Fruit fly (Drosophila melanogaster) whole organism: ENCODE data around the gene CG3764.

Experiments
- CG8478 ChIP-seq: fragments of >200 bp; optimal IDR thresholded peaks from 2 replicates; lab custom pipeline; 2018; ENCODE audit warnings: inconsistent platforms
- Dll ChIP-seq: fragments of >200 bp; optimal IDR thresholded peaks from 2 replicates; lab custom pipeline; 2017
- EcR ChIP-seq, 2 experiments: fragments of >200 bp; optimal IDR thresholded peaks; 2 replicates each; lab custom pipeline; 2017; ENCODE audit warnings: missing biosample characterization in 2 of 2, missing genetic modification characterization in 2 of 2, missing genetic modification reagents in 2 of 2
- pan ChIP-seq: fragments of >200 bp; optimal IDR thresholded peaks from 2 replicates; lab custom pipeline; 2017
- psq ChIP-seq: fragments of >200 bp; optimal IDR thresholded peaks from 2 replicates; lab custom pipeline; 2017
- usp ChIP-seq: fragments of >200 bp; optimal IDR thresholded peaks from 2 replicates; lab custom pipeline; 2017; ENCODE audit warnings: missing biosample characterization, missing genetic modification characterization, mixed read lengths

The CG3764 gene

DNA sequence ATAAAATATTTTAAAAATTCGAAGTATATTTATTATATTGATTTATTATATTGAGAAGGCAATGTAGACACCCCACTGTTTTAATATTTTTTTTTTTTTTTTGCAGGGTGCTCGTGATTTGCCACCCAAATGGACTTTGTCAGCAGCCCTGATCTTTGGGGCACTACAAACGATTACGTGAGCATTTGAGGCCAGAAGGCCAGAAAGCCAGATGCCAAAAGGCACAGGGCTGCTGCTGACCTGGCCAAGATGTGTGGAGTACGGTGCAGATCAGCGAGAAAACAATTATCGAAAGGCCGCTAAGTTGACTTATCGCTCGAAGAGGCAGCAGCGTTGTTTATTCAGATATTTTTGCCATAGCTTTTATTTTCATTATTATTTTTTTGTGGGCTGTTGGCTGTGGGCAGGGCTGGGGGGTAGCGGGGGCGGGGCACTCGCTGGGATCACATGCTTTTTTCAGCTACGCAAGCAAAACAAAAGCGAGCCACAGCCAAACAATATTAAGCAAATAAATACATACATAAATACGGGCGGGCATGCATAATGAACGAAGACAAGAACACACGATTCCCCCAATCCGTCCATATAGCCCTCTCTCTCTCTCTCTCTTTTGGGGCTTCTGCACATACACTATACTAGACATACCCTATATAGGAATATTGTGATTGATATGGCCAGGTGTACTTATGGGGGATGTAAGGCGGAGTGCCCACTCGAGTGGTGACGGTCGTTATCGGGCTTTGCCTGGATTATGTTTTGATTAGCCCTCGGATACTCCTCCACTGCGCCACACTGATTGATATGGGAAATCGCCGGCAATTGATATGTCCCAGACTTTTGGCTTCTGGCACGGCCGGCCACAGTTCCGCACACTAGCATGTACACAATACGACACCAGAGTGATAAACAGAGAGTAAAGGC lies 8.9 kb downstream of the CG3764 start:
- no peak for TF ChIP-seq psq
- TF ChIP-seq Dll (lab: Kevin White, UChicago), result no peak
- no peak for TF ChIP-seq CG8478 (lab: Kevin White, UChicago)
- no peak for TF ChIP-seq pan (lab: Kevin White, UChicago)
- no peak for TF ChIP-seq usp (GFP tag; lab: Kevin White, UChicago)
- no peak for TF ChIP-seq EcR (GFP tag; optimal IDR thresholded peaks at IDR 0.05; lab: Kevin White, UChicago)

- TF ChIP-seq usp (GFP tag; lab: Kevin White, UChicago) (no peak), CG8478 (lab: Kevin White, UChicago) (no peak), Dll (lab: Kevin White, UChicago) (no peak), psq (no peak)
Measured at dm6 chr3L:17002140-17002849, 10.1 kb downstream of the CG3764 start.

dm6 chr3L:17001055-17001454 lies 11.3 kb downstream of the CG3764 start:
- TF ChIP-seq psq (no peak), pan (lab: Kevin White, UChicago) (no peak), usp (GFP tag; lab: Kevin White, UChicago) (no peak), Dll (lab: Kevin White, UChicago) (no peak), CG8478 (lab: Kevin White, UChicago) (no peak), EcR (GFP tag; optimal IDR thresholded peaks at IDR 0.05; lab: Kevin White, UChicago) (no peak)

dm6 chr3L:17000289-17000688 lies 12.1 kb downstream of the CG3764 start:
- TF ChIP-seq pan (lab: Kevin White, UChicago) (no peak), CG8478 (lab: Kevin White, UChicago) (no peak), EcR (GFP tag; optimal IDR thresholded peaks at IDR 0.05; lab: Kevin White, UChicago) (no peak), psq (no peak), usp (GFP tag; lab: Kevin White, UChicago) (no peak)

DNA sequence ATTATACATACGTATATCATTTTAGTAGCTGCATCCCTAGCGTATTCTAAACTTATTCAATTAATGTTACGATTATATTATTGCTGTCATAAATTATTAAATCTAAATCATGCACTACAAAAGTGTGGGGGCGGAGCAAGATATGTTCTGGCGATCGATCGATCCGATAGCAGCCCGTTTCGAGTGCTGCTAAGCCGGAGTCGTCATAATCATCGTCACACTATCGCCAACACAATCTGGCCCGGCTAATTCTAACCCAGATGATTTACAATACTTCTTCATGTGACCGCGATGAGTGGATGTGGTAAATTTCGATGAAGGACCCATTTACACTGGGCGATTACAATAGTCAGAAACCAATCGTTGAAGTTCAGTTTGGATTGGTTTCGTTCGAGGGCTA lies 17.6 kb downstream of the CG3764 start:
- TF ChIP-seq Dll (lab: Kevin White, UChicago) (no peak), psq (no peak), usp (GFP tag; lab: Kevin White, UChicago) (no peak), CG8478 (lab: Kevin White, UChicago) (no peak), pan (lab: Kevin White, UChicago) (no peak), EcR (GFP tag; optimal IDR thresholded peaks at IDR 0.05; lab: Kevin White, UChicago) (no peak)

- TF ChIP-seq EcR (GFP tag; optimal IDR thresholded peaks at IDR 0.05; lab: Kevin White, UChicago) (no peak), CG8478 (lab: Kevin White, UChicago) (no peak), pan (lab: Kevin White, UChicago) (no peak), usp (GFP tag; lab: Kevin White, UChicago) (no peak), Dll (lab: Kevin White, UChicago) (no peak), psq (no peak)
Measured at dm6 chr3L:16989169-16989568, 23.2 kb downstream of the CG3764 start.

DNA sequence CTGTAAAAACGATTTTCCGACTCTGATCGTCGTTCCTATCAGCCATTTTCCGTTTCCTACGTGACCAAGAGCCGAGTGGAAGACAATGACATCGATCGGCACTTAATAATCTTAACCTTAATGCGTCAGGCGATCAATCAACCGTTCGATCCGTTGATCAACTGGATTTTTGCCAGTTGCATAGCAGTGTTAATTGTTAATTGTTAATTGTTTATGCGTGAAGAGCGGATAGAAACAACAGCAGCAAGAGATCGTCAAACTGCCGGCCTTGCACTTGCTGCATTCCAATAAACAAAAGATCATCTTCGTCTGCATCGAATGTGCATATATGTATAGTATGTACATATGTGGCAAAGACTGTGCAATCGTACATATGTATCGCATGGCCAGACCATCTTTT lies 23.8 kb downstream of the CG3764 start:
- no peak for TF ChIP-seq Dll (lab: Kevin White, UChicago)
- TF ChIP-seq pan (lab: Kevin White, UChicago), result no peak
- TF ChIP-seq psq, result no peak
- TF ChIP-seq usp (GFP tag; lab: Kevin White, UChicago), result no peak
- no peak for TF ChIP-seq CG8478 (lab: Kevin White, UChicago)
- TF ChIP-seq EcR (GFP tag; optimal IDR thresholded peaks at IDR 0.05; lab: Kevin White, UChicago), result no peak

dm6 chr3L:16987347-16987746 lies 25.0 kb downstream of the CG3764 start:
- no peak for TF ChIP-seq pan (lab: Kevin White, UChicago)
- no peak for TF ChIP-seq usp (GFP tag; lab: Kevin White, UChicago)
- no peak for TF ChIP-seq EcR (GFP tag; optimal IDR thresholded peaks at IDR 0.05; lab: Kevin White, UChicago)
- no peak for TF ChIP-seq Dll (lab: Kevin White, UChicago)
- no peak for TF ChIP-seq CG8478 (lab: Kevin White, UChicago)
- TF ChIP-seq psq, result no peak

dm6 chr3L:16986062-16987013 lies 26.0 kb downstream of the CG3764 start:
- TF ChIP-seq Dll (lab: Kevin White, UChicago) (peak; percentile 21), usp (GFP tag; lab: Kevin White, UChicago) (no peak)

DNA sequence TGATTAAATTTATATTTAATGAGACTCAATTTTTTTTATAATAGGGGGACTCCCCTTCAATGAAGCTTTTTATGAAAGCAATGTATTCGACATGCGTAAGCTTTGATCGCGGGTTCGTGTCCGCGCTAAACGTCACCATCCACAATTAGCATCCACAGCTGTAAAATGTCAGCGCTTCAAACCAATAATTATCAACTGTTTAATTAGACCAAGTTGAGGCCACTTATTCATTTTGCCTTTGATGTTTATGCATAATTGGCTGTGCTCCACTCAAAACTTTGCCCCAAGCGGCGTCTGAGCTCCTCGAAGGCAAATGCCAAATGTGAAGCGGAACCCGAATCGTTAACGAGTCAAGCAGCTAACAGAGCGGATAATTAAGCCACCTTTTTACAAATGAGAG lies 26.8 kb downstream of the CG3764 start:
- TF ChIP-seq EcR (GFP tag; optimal IDR thresholded peaks at IDR 0.05; lab: Kevin White, UChicago) (no peak), CG8478 (lab: Kevin White, UChicago) (peak; percentile 39)

- no peak for TF ChIP-seq CG8478 (lab: Kevin White, UChicago)
- TF ChIP-seq Dll (lab: Kevin White, UChicago), result no peak
- TF ChIP-seq usp (GFP tag; lab: Kevin White, UChicago), result no peak
- TF ChIP-seq EcR (GFP tag; optimal IDR thresholded peaks at IDR 0.05; lab: Kevin White, UChicago), result no peak
- no peak for TF ChIP-seq psq
- TF ChIP-seq pan (lab: Kevin White, UChicago), result no peak
Measured at dm6 chr3L:16984813-16985387, 27.5 kb downstream of the CG3764 start.
